Fruit fly (Drosophila melanogaster) whole organism, embryonic: Measurements from ENCODE around the gene CG3634.

ENCODE experiments used
- Atf3 ChIP-seq: fragments of 200-800 bp; sonication (Bioruptor generic); optimal IDR thresholded peaks from 3 replicates; lab custom pipeline; 2016; ENCODE audit warnings: missing biosample characterization, missing genetic modification characterization
- B-H2 ChIP-seq: fragments of 200-800 bp; sonication (Bioruptor generic); optimal IDR thresholded peaks from 2 replicates; lab custom pipeline; 2018; ENCODE audit warnings: missing biosample characterization, mild to moderate bottlenecking, missing genetic modification characterization
- BEAF-32 ChIP-seq: fragments of 200-800 bp; sonication (Bioruptor generic); optimal IDR thresholded peaks from 3 replicates; lab custom pipeline; 2017; ENCODE audit warnings: missing biosample characterization, missing genetic modification characterization, mild to moderate bottlenecking, moderate library complexity, missing genetic modification reagents
- BtbVII ChIP-seq: fragments of 200-800 bp; sonication (Bioruptor generic); optimal IDR thresholded peaks from 3 replicates; lab custom pipeline; 2017; ENCODE audit warnings: missing biosample characterization, mild to moderate bottlenecking, missing genetic modification characterization
- CG10321 ChIP-seq: fragments of 200-800 bp; sonication (Bioruptor generic); IDR thresholded peaks from 2 replicates; pipeline ENCODE4 v1.3.6; 2022; ENCODE audit warnings: missing biosample characterization, missing genetic modification characterization
- CG11085 ChIP-seq: fragments of 200-800 bp; sonication (Bioruptor generic); IDR thresholded peaks from 2 replicates; pipeline ENCODE4 v1.3.6; 2022; ENCODE audit warnings: missing biosample characterization, missing genetic modification characterization
- CG11723 ChIP-seq: fragments of 200-800 bp; sonication (Bioruptor generic); optimal IDR thresholded peaks from 2 replicates; lab custom pipeline; 2017; ENCODE audit warnings: missing biosample characterization, mild to moderate bottlenecking, missing genetic modification characterization
- CG12744 ChIP-seq: fragments of 200-800 bp; sonication (Bioruptor generic); optimal IDR thresholded peaks from 2 replicates; lab custom pipeline; 2016; ENCODE audit warnings: missing biosample characterization, missing genetic modification characterization
- CG13424 ChIP-seq: fragments of 200-800 bp; sonication (Bioruptor generic); optimal IDR thresholded peaks from 2 replicates; lab custom pipeline; 2019; ENCODE audit warnings: missing biosample characterization, mild to moderate bottlenecking, missing genetic modification characterization, moderate library complexity
- CG17802 ChIP-seq: fragments of 200-800 bp; sonication (Bioruptor generic); optimal IDR thresholded peaks from 2 replicates; lab custom pipeline; 2018; ENCODE audit warnings: missing biosample characterization, mild to moderate bottlenecking, missing genetic modification characterization, moderate library complexity
- CG17829 ChIP-seq: fragments of 200-800 bp; optimal IDR thresholded peaks from 2 replicates; lab custom pipeline; 2019; ENCODE audit warnings: missing biosample characterization, mild to moderate bottlenecking, missing genetic modification characterization, moderate library complexity
- CG17912 ChIP-seq: fragments of 200-800 bp; sonication (Bioruptor generic); optimal IDR thresholded peaks from 2 replicates; lab custom pipeline; 2018; ENCODE audit warnings: missing biosample characterization, mild to moderate bottlenecking, missing genetic modification characterization
- CG18599 ChIP-seq: fragments of 200-800 bp; sonication (Bioruptor generic); optimal IDR thresholded peaks from 3 replicates; lab custom pipeline; 2017; ENCODE audit warnings: missing biosample characterization, missing genetic modification characterization, mild to moderate bottlenecking, moderate library complexity, missing genetic modification reagents
- CG2889 ChIP-seq: fragments of 200-800 bp; sonication (Bioruptor generic); IDR thresholded peaks from 3 replicates; pipeline ENCODE4 v1.3.6; 2022; ENCODE audit warnings: missing biosample characterization, missing genetic modification characterization
- CG30403 ChIP-seq: fragments of 200-800 bp; sonication (Bioruptor generic); optimal IDR thresholded peaks from 3 replicates; lab custom pipeline; 2016; ENCODE audit warnings: missing biosample characterization, missing genetic modification characterization
- CG3726 ChIP-seq: fragments of 200-800 bp; sonication (Bioruptor generic); IDR thresholded peaks from 3 replicates; pipeline ENCODE4, ENCODE4 v1.3.6; 2022; ENCODE audit warnings: missing biosample characterization, missing genetic modification characterization
- CG43689 ChIP-seq: fragments of 200-800 bp; sonication (Bioruptor generic); IDR thresholded peaks from 2 replicates; pipeline ENCODE4 v1.3.6; 2022; ENCODE audit warnings: missing biosample characterization, missing genetic modification characterization
- CG6683 ChIP-seq: fragments of 200-800 bp; sonication (Bioruptor generic); optimal IDR thresholded peaks from 2 replicates; lab custom pipeline; 2017; ENCODE audit warnings: missing biosample characterization, mild to moderate bottlenecking, missing genetic modification characterization, missing genetic modification reagents
- CG7987 ChIP-seq: fragments of 200-800 bp; sonication (Bioruptor generic); optimal IDR thresholded peaks from 2 replicates; lab custom pipeline; 2018; ENCODE audit warnings: missing biosample characterization, mild to moderate bottlenecking, missing genetic modification characterization, moderate library complexity
- CkIIα-i1 ChIP-seq: fragments of 200-800 bp; sonication (Bioruptor generic); IDR thresholded peaks from 2 replicates; pipeline ENCODE4 v1.3.6; 2022; ENCODE audit warnings: missing biosample characterization, missing genetic modification characterization
- D19B ChIP-seq: fragments of 200-800 bp; sonication (Bioruptor generic); optimal IDR thresholded peaks from 2 replicates; lab custom pipeline; 2017; ENCODE audit warnings: missing biosample characterization, mild to moderate bottlenecking, missing genetic modification characterization
- Dbx ChIP-seq: fragments of 200-800 bp; sonication (Bioruptor generic); IDR thresholded peaks from 3 replicates; pipeline ENCODE4 v1.3.6; 2022; ENCODE audit warnings: missing biosample characterization, missing genetic modification characterization
- Eip74EF ChIP-seq, 2 experiments: fragments of 200-800 bp in 1 of 2; fragments of >200 bp in 1 of 2; sonication (Bioruptor generic) in 1 of 2; optimal IDR thresholded peaks; 2 replicates each; lab custom pipeline; 2017 to 2019; ENCODE audit warnings: missing biosample characterization in 2 of 2, missing genetic modification characterization in 2 of 2, mild to moderate bottlenecking in 1 of 2, moderate library complexity in 1 of 2
- Ets97D ChIP-seq: fragments of 200-800 bp; sonication (Bioruptor generic); optimal IDR thresholded peaks from 3 replicates; lab custom pipeline; 2016; ENCODE audit warnings: missing biosample characterization, missing genetic modification characterization
- HLHmδ ChIP-seq: fragments of 200-800 bp; sonication (Bioruptor generic); optimal IDR thresholded peaks from 2 replicates; lab custom pipeline; 2018; ENCODE audit warnings: missing biosample characterization, mild to moderate bottlenecking, missing genetic modification characterization, moderate library complexity
- MTF-1 ChIP-seq: fragments of 200-800 bp; sonication (Bioruptor generic); optimal IDR thresholded peaks from 2 replicates; lab custom pipeline; 2018; ENCODE audit warnings: missing biosample characterization, mild to moderate bottlenecking, missing genetic modification characterization, borderline replicate concordance
- Mrtf ChIP-seq: fragments of 200-800 bp; sonication (Bioruptor generic); IDR thresholded peaks from 3 replicates; pipeline ENCODE4 v1.3.6; 2022; ENCODE audit warnings: missing biosample characterization, missing genetic modification characterization
- NC2α ChIP-seq: fragments of 200-800 bp; sonication (Bioruptor generic); optimal IDR thresholded peaks from 2 replicates; lab custom pipeline; 2016; ENCODE audit warnings: missing biosample characterization, missing genetic modification characterization
- Oli ChIP-seq: fragments of 200-800 bp; sonication (Bioruptor generic); optimal IDR thresholded peaks from 2 replicates; lab custom pipeline; 2018; ENCODE audit warnings: missing biosample characterization, mild to moderate bottlenecking, missing genetic modification characterization, moderate library complexity
- Rfx ChIP-seq: fragments of 200-800 bp; sonication (Bioruptor generic); IDR thresholded peaks from 2 replicates; pipeline ENCODE4 v1.3.6; 2022; ENCODE audit warnings: missing biosample characterization, missing genetic modification characterization
- ab ChIP-seq: fragments of 200-800 bp; sonication (Bioruptor generic); optimal IDR thresholded peaks from 2 replicates; lab custom pipeline; 2016; ENCODE audit warnings: missing biosample characterization, missing genetic modification characterization
- amos ChIP-seq: fragments of 200-800 bp; sonication (Bioruptor generic); IDR thresholded peaks from 2 replicates; pipeline ENCODE4 v1.3.6; 2022; ENCODE audit warnings: missing biosample characterization, missing genetic modification characterization; ENCODE audit not compliant: partially characterized antibody
- az2 ChIP-seq: fragments of 200-800 bp; sonication (Bioruptor generic); optimal IDR thresholded peaks from 3 replicates; lab custom pipeline; 2016; ENCODE audit warnings: missing biosample characterization, missing genetic modification characterization
- bowl ChIP-seq: fragments of 200-800 bp; sonication (Bioruptor generic); IDR thresholded peaks from 2 replicates; pipeline ENCODE4 v1.3.6; 2022; ENCODE audit warnings: missing biosample characterization, missing genetic modification characterization
- gce ChIP-seq: fragments of 200-800 bp; sonication (Bioruptor generic); IDR thresholded peaks from 3 replicates; pipeline ENCODE4 v1.3.6; 2022; ENCODE audit warnings: missing biosample characterization, missing genetic modification characterization
- grau ChIP-seq: fragments of 200-800 bp; optimal IDR thresholded peaks from 3 replicates; lab custom pipeline; 2019; ENCODE audit warnings: missing biosample characterization, mild to moderate bottlenecking, missing genetic modification characterization, moderate library complexity
- lov ChIP-seq, 2 experiments: fragments of 200-800 bp in 1 of 2; fragments of >200 bp in 1 of 2; sonication (Bioruptor generic) in 1 of 2; IDR thresholded peaks in 1 of 2; optimal IDR thresholded peaks in 1 of 2; 2 replicates in 1 of 2; 3 replicates in 1 of 2; pipeline versions ENCODE4 v1.3.6 to Lab custom; 2017 to 2022; ENCODE audit warnings: missing biosample characterization in 1 of 2, missing genetic modification characterization in 1 of 2
- onecut ChIP-seq: fragments of 200-800 bp; sonication (Bioruptor generic); IDR thresholded peaks from 2 replicates; pipeline ENCODE4 v1.3.6; 2022; ENCODE audit warnings: missing biosample characterization, missing genetic modification characterization
- pfk ChIP-seq: fragments of 200-800 bp; sonication (Bioruptor generic); optimal IDR thresholded peaks from 2 replicates; lab custom pipeline; 2018; ENCODE audit warnings: missing biosample characterization, mild to moderate bottlenecking, missing genetic modification characterization, moderate library complexity
- pros ChIP-seq: fragments of 200-800 bp; sonication (Bioruptor generic); optimal IDR thresholded peaks from 3 replicates; lab custom pipeline; 2019; ENCODE audit warnings: missing biosample characterization, mild to moderate bottlenecking, missing genetic modification characterization, moderate library complexity
- row ChIP-seq: fragments of 200-800 bp; sonication (Bioruptor generic); IDR thresholded peaks from 3 replicates; pipeline ENCODE4 v1.3.6; 2022; ENCODE audit warnings: missing biosample characterization, missing genetic modification characterization
- schlank ChIP-seq: fragments of 200-800 bp; sonication (Bioruptor generic); optimal IDR thresholded peaks from 2 replicates; lab custom pipeline; 2018; ENCODE audit warnings: missing biosample characterization, mild to moderate bottlenecking, missing genetic modification characterization
- sim ChIP-seq: fragments of 200-800 bp; sonication (Bioruptor generic); IDR thresholded peaks from 2 replicates; pipeline ENCODE4 v1.3.6; 2022; ENCODE audit warnings: missing biosample characterization, missing genetic modification characterization
- slbo ChIP-seq: fragments of 200-800 bp; sonication (Bioruptor generic); IDR thresholded peaks from 2 replicates; pipeline ENCODE4 v1.3.6; 2022; ENCODE audit warnings: missing biosample characterization, missing genetic modification characterization
- tgo ChIP-seq: fragments of 200-800 bp; sonication (Bioruptor generic); IDR thresholded peaks from 3 replicates; pipeline ENCODE4 v1.3.6; 2022; ENCODE audit warnings: missing biosample characterization, missing genetic modification characterization
- tio ChIP-seq: fragments of 200-800 bp; sonication (Bioruptor generic); optimal IDR thresholded peaks from 2 replicates; lab custom pipeline; 2017; ENCODE audit warnings: missing biosample characterization, missing genetic modification characterization, inconsistent platforms
- tna ChIP-seq: fragments of 200-800 bp; sonication (Bioruptor generic); IDR thresholded peaks from 2 replicates; pipeline ENCODE4 v1.3.6; 2022; ENCODE audit warnings: missing biosample characterization, missing genetic modification characterization; ENCODE audit not compliant: partially characterized antibody
- twi ChIP-seq: fragments of 200-800 bp; optimal IDR thresholded peaks from 2 replicates; lab custom pipeline; 2019; ENCODE audit warnings: missing biosample characterization, mild to moderate bottlenecking, missing genetic modification characterization, moderate library complexity

CG3634 gene

DNA sequence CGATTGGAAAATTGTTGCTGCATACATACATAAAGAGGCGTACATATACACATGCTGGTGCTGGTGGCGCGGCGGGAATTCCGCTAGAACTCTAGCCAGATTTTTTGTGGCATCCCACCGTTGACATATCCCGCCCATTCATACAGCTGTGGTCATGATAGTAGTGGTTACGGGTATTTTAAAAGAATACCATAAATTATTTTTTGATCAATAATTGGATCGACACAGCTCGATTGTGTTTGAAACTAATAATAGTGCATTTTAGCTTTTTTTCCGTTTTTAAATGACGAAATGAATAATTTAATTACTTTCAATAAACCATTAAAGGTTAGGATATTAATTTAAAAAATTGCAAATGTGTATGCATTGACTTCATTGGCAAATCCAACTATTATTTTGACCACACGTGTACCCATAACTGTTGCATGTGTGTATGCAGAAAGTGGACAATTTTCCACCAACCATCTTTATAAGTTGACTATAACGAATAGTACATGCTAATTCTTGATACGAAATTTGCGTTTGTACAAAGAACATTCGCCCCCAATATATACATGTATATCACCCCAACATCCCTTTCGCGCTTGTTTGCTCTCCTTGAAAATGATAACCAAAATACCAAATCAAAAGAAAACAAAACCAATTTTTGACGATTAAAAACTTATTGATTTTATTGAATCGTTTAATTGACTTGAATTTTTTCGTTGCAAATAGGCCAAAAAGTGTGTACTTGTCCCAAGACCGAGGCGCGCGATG is 37.0 kb downstream of the CG3634 start (continued):
- TF ChIP-seq CG6683 (GFP tag; lab: Kevin White, UChicago) (peak; percentile 72), CkIIα-i1 (no peak), CG12744 (peak; percentile 60), amos (no peak), az2 (GFP tag; lab: Kevin White, UChicago) (peak; percentile 83), Rfx (GFP tag; lab: Robert Waterston, UW) (peak; percentile 87), tgo (GFP tag; lab: Robert Waterston, UW) (peak; percentile 76), gce (GFP tag; lab: Robert Waterston, UW) (peak; percentile 77), pfk (GFP tag; lab: Kevin White, UChicago) (no peak), Mrtf (GFP tag; lab: Robert Waterston, UW) (peak; percentile 57; the same call in 1 of the 3 replicates), tio (GFP tag; lab: Kevin White, UChicago) (peak; percentile 71), tna (GFP tag; lab: Robert Waterston, UW) (no peak), slbo (GFP tag; lab: Robert Waterston, UW) (peak; percentile 75), CG3726 (GFP tag; lab: Robert Waterston, UW) (0 out of 3 replicates have a peak, but pooled peaks have one; percentile 11), Dbx (GFP tag; lab: Robert Waterston, UW) (peak; percentile 73), grau (tag; lab: Kevin White, UChicago) (peak; percentile 70), CG18599 (GFP tag; lab: Kevin White, UChicago) (peak; percentile 81), CG43689 (GFP tag; lab: Robert Waterston, UW) (no peak), onecut (GFP tag; lab: Robert Waterston, UW) (peak; percentile 81), CG10321 (GFP tag; lab: Robert Waterston, UW) (peak; percentile 42; the same call in 1 of the 2 replicates), D19B (GFP tag; lab: Kevin White, UChicago) (peak; percentile 50), B-H2 (GFP tag; lab: Kevin White, UChicago) (no peak), CG11723 (GFP tag; lab: Kevin White, UChicago) (peak; percentile 4), CG2889 (GFP tag; lab: Robert Waterston, UW) (0 out of 3 replicates have a peak, but pooled peaks have one; percentile 47), MTF-1 (GFP tag; lab: Kevin White, UChicago) (peak; percentile 57), CG13424 (tag; lab: Kevin White, UChicago) (peak; percentile 60), pros (GFP tag; lab: Kevin White, UChicago) (no peak), schlank (tag; lab: Kevin White, UChicago) (peak; percentile 50), Atf3 (peak; percentile 51), NC2α (GFP tag; lab: Kevin White, UChicago) (peak; percentile 35), BEAF-32 (GFP tag; lab: Kevin White, UChicago) (no peak), CG17829 (tag; lab: Kevin White, UChicago) (peak; percentile 85), Ets97D (GFP tag; lab: Kevin White, UChicago) (peak; percentile 24), lov (optimal IDR thresholded peaks at IDR 0.05; lab: Kevin White, UChicago) (no peak), lov (GFP tag; IDR thresholded peaks at IDR 0.05; lab: Robert Waterston, UW) (peak; percentile 78; the same call in 2 of the 3 replicates), BtbVII (GFP tag; lab: Kevin White, UChicago) (peak; percentile 69), CG17802 (peak; percentile 46), bowl (GFP tag; lab: Robert Waterston, UW) (peak; percentile 74), twi (tag; lab: Kevin White, UChicago) (peak; percentile 38), row (GFP tag; lab: Robert Waterston, UW) (peak; percentile 88), CG11085 (GFP tag; lab: Robert Waterston, UW) (peak; percentile 64; the same call in 1 of the 2 replicates), CG7987 (GFP tag; lab: Kevin White, UChicago) (peak; percentile 43), Eip74EF (GFP tag; optimal IDR thresholded peaks at IDR 0.05; lab: Kevin White, UChicago) (peak in 1 of 2 experiments; percentile 75), CG17912 (GFP tag; lab: Kevin White, UChicago) (no peak), ab (no peak), HLHmδ (GFP tag; lab: Kevin White, UChicago) (no peak), sim (peak; percentile 58; the same call in 1 of the 2 replicates), CG30403 (GFP tag; lab: Kevin White, UChicago) (peak; percentile 85), Oli (tag; lab: Kevin White, UChicago) (peak; percentile 76)
